Worm (Caenorhabditis elegans) whole organism, L1 larva: ENCODE results near the gene flp-8.

Experiments
- C16A3.4 ChIP-seq: fragments of 150-350 bp; optimal IDR thresholded peaks from 2 replicates; lab custom pipeline; 2014; ENCODE audit warnings: missing biosample characterization, missing genetic modification characterization
- ama-1 ChIP-seq: fragments of 150-350 bp; optimal IDR thresholded peaks from 2 replicates; lab custom pipeline; 2014
- egl-27 ChIP-seq, 2 experiments: fragments of 150-350 bp in 1 of 2; sonication (generic microtip); optimal IDR thresholded peaks; 3 replicates each; lab custom pipeline; 2017 to 2018; ENCODE audit warnings: missing biosample characterization in 2 of 2, missing genetic modification characterization in 2 of 2, missing genetic modification reagents in 2 of 2
- mep-1 ChIP-seq: fragments of 150-350 bp; optimal IDR thresholded peaks from 2 replicates; lab custom pipeline; 2014; ENCODE audit warnings: missing biosample characterization, missing genetic modification characterization
- nhr-237 ChIP-seq: fragments of 150-350 bp; optimal IDR thresholded peaks from 2 replicates; lab custom pipeline; 2014; ENCODE audit warnings: missing biosample characterization, missing genetic modification characterization
- snpc-4 ChIP-seq: fragments of 150-350 bp; optimal IDR thresholded peaks from 2 replicates; lab custom pipeline; 2014; ENCODE audit warnings: missing biosample characterization, missing genetic modification characterization
- zag-1 ChIP-seq: fragments of 150-350 bp; optimal IDR thresholded peaks from 2 replicates; lab custom pipeline; 2014; ENCODE audit warnings: missing biosample characterization, missing genetic modification characterization
- ztf-11 ChIP-seq, 2 experiments: sonication (generic microtip); optimal IDR thresholded peaks; 2 replicates each; lab custom pipeline; 2016 to 2017; ENCODE audit warnings: missing genetic modification characterization in 2 of 2, missing biosample characterization in 1 of 2, missing compliant biosample characterization in 1 of 2
- ztf-4 ChIP-seq: fragments of 150-350 bp; optimal IDR thresholded peaks from 2 replicates; lab custom pipeline; 2014; ENCODE audit warnings: missing biosample characterization, missing genetic modification characterization

ce11 chrX:14844481-14844880 is 36.7 kb upstream of the flp-8 start:
- no peak for TF ChIP-seq snpc-4
- no peak for TF ChIP-seq mep-1 (tag; lab: Kevin White, UChicago)
- no peak for TF ChIP-seq nhr-237 (tag; lab: Kevin White, UChicago)
- TF ChIP-seq zag-1 (tag; lab: Kevin White, UChicago): no peak
- no peak for TF ChIP-seq ztf-4 (tag; lab: Kevin White, UChicago)
- no peak for TF ChIP-seq ama-1 (lab: Kevin White, UChicago)
- TF ChIP-seq egl-27 (tag; optimal IDR thresholded peaks at IDR 0.05; lab: Kevin White, UChicago): no peak
- no peak for TF ChIP-seq C16A3.4
- no peak for TF ChIP-seq ztf-11 (tag; optimal IDR thresholded peaks at IDR 0.05; lab: Kevin White, UChicago)
